Worm (Caenorhabditis elegans): Measurements from ENCODE around the gene set-6.

DNA sequence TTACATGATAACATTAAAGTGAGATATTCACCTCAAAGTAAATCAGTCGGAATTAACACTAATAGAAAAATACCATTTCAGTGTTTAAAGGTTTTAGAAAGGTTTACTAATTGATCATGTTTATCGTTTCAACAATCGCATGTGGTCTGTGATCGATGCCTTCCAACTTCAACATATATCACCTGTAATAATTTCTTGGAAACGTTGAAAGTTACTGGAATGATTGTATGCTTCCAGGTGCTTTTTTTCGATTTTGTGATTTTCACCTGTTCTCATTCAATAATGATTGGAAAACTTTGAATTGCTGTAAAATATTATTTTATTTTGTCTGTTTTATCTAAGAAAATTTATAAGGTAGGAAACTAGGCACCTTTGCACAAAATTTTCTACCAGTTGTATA is 48.0 kb upstream of the set-6 start:
- TF ChIP-seq unc-130 (tag; optimal IDR thresholded peaks at IDR 0.05), result no peak
- TF ChIP-seq pqm-1 (tag; optimal IDR thresholded peaks at IDR 0.05), result no peak
- peak; percentile 100 for TF ChIP-seq hlh-4 (tag; optimal IDR thresholded peaks at IDR 0.05)
- TF ChIP-seq lsy-2 (tag; optimal IDR thresholded peaks at IDR 0.05), result no peak
- no peak for TF ChIP-seq nhr-12 (tag; optimal IDR thresholded peaks at IDR 0.05)
- TF ChIP-seq mab-9 (GFP tag; IDR thresholded peaks at IDR 0.05), result no peak
- no peak for TF ChIP-seq egl-27 (tag; optimal IDR thresholded peaks at IDR 0.05)
- TF ChIP-seq tbx-2 (tag; optimal IDR thresholded peaks at IDR 0.05), result no peak
- no peak for TF ChIP-seq nhr-237 (tag; optimal IDR thresholded peaks at IDR 0.05)
- TF ChIP-seq nhr-47 (tag; optimal IDR thresholded peaks at IDR 0.05), result peak; percentile 30

All from whole organism, L1 larva.